Worm (Caenorhabditis elegans) whole organism, early embryonic: ENCODE data around the gene Y46G5A.15.

Experiments used
- ama-1 ChIP-seq: fragments of 150-350 bp; optimal IDR thresholded peaks from 2 replicates; lab custom pipeline; 2014
- ceh-13 ChIP-seq: fragments of 200-800 bp; sonication (Bioruptor generic); optimal IDR thresholded peaks from 2 replicates; lab custom pipeline; 2018; ENCODE audit warnings: mild to moderate bottlenecking, missing genetic modification characterization, missing compliant biosample characterization
- hmbx-1 ChIP-seq: sonication (generic microtip); optimal IDR thresholded peaks from 2 replicates; lab custom pipeline; 2016; ENCODE audit warnings: mild to moderate bottlenecking, missing genetic modification characterization, missing compliant biosample characterization
- hmg-4 ChIP-seq: fragments of 200-800 bp; sonication (Bioruptor generic); optimal IDR thresholded peaks from 2 replicates; lab custom pipeline; 2018; ENCODE audit warnings: mild to moderate bottlenecking, missing genetic modification characterization, missing compliant biosample characterization
- hnd-1 ChIP-seq: sonication (generic microtip); optimal IDR thresholded peaks from 2 replicates; lab custom pipeline; 2016; ENCODE audit warnings: missing genetic modification characterization, missing compliant biosample characterization
- pes-1 ChIP-seq: fragments of 200-800 bp; sonication (Bioruptor generic); IDR thresholded peaks from 2 replicates; pipeline ENCODE4 v1.3.6; 2022; ENCODE audit warnings: missing genetic modification reagents, missing genetic modification characterization, missing compliant biosample characterization
- scrt-1 ChIP-seq: fragments of 200-800 bp; sonication (Bioruptor generic); IDR thresholded peaks from 2 replicates; pipeline ENCODE4 v1.3.6; 2022; ENCODE audit warnings: missing genetic modification characterization, missing compliant biosample characterization
- tbx-37 ChIP-seq: fragments of 200-800 bp; sonication (Bioruptor generic); conservative IDR thresholded peaks from 2 replicates; pipeline ENCODE4 v1.3.6; 2022; ENCODE audit warnings: missing genetic modification reagents, missing genetic modification characterization, missing compliant biosample characterization

ce11 chrII:12776379-12776778, 8.8 kb downstream of the Y46G5A.15 start, which contains the start of gene Y46G5A.34:
- TF ChIP-seq ama-1 (lab: Kevin White, UChicago), result no peak
- no peak for TF ChIP-seq scrt-1 (GFP tag; lab: Robert Waterston, UW)
- no peak for TF ChIP-seq hmg-4
- no peak for TF ChIP-seq tbx-37 (GFP tag; lab: Robert Waterston, UW)
- no peak for TF ChIP-seq ceh-13 (GFP tag; lab: Kevin White, UChicago)
- no peak for TF ChIP-seq hmbx-1 (tag; lab: Kevin White, UChicago)
- no peak for TF ChIP-seq pes-1 (GFP tag; lab: Robert Waterston, UW)
- no peak for TF ChIP-seq hnd-1
